Worm (Caenorhabditis elegans) whole organism, L3 larva: ENCODE results near the gene sor-1.

Experiments
- R02D3.7 ChIP-seq: fragments of 150-350 bp; optimal IDR thresholded peaks from 2 replicates; lab custom pipeline; 2014; ENCODE audit warnings: missing biosample characterization, missing genetic modification characterization
- ZK546.5 ChIP-seq: sonication (generic microtip); optimal IDR thresholded peaks from 2 replicates; lab custom pipeline; 2017; ENCODE audit warnings: missing biosample characterization, missing genetic modification characterization
- aly-2 ChIP-seq: fragments of 150-350 bp; optimal IDR thresholded peaks from 2 replicates; lab custom pipeline; 2014; ENCODE audit warnings: missing biosample characterization, missing genetic modification characterization
- ama-1 ChIP-seq: fragments of 150-350 bp; optimal IDR thresholded peaks from 2 replicates; lab custom pipeline; 2018
- ceh-16 ChIP-seq: sonication (generic microtip); optimal IDR thresholded peaks from 2 replicates; lab custom pipeline; 2017; ENCODE audit warnings: missing biosample characterization, missing genetic modification characterization
- ceh-82 ChIP-seq: fragments of 150-350 bp; optimal IDR thresholded peaks from 2 replicates; lab custom pipeline; 2014; ENCODE audit warnings: missing biosample characterization, missing genetic modification characterization
- ceh-9 ChIP-seq: sonication (generic microtip); optimal IDR thresholded peaks from 2 replicates; lab custom pipeline; 2018; ENCODE audit warnings: missing biosample characterization, missing genetic modification characterization
- daf-12 ChIP-seq: fragments of 150-350 bp; optimal IDR thresholded peaks from 2 replicates; lab custom pipeline; 2014; ENCODE audit warnings: missing biosample characterization, missing genetic modification reagents, missing genetic modification characterization
- egl-27 ChIP-seq: sonication (generic microtip); optimal IDR thresholded peaks from 4 replicates; lab custom pipeline; 2017; ENCODE audit warnings: missing biosample characterization, missing genetic modification reagents, missing genetic modification characterization
- egl-5 ChIP-seq: fragments of 150-350 bp; optimal IDR thresholded peaks from 2 replicates; lab custom pipeline; 2017; ENCODE audit warnings: missing biosample characterization, missing genetic modification reagents, missing genetic modification characterization, inconsistent platforms
- elt-1 ChIP-seq: fragments of 150-350 bp; optimal IDR thresholded peaks from 2 replicates; lab custom pipeline; 2014; ENCODE audit warnings: missing biosample characterization, missing genetic modification characterization
- elt-2 ChIP-seq: sonication (generic microtip); optimal IDR thresholded peaks from 2 replicates; lab custom pipeline; 2016; ENCODE audit warnings: missing genetic modification reagents, mild to moderate bottlenecking, missing genetic modification characterization, missing compliant biosample characterization
- elt-3 ChIP-seq, 3 experiments: fragments of 150-350 bp in 1 of 3; sonication (generic microtip) in 2 of 3; optimal IDR thresholded peaks; 2 replicates in 2 of 3; 4 replicates in 1 of 3; lab custom pipeline; 2014 to 2017; ENCODE audit warnings: missing biosample characterization in 3 of 3, missing genetic modification characterization in 3 of 3
- fkh-10 ChIP-seq: sonication (generic microtip); optimal IDR thresholded peaks from 2 replicates; lab custom pipeline; 2017; ENCODE audit warnings: missing biosample characterization, missing genetic modification reagents, missing genetic modification characterization
- fkh-2 ChIP-seq: fragments of 150-350 bp; optimal IDR thresholded peaks from 2 replicates; lab custom pipeline; 2014; ENCODE audit warnings: missing biosample characterization, missing genetic modification reagents, missing genetic modification characterization
- hmg-11 ChIP-seq: sonication (generic microtip); optimal IDR thresholded peaks from 2 replicates; lab custom pipeline; 2016; ENCODE audit warnings: missing genetic modification characterization, missing compliant biosample characterization
- jun-1 ChIP-seq: fragments of 150-350 bp; optimal IDR thresholded peaks from 2 replicates; lab custom pipeline; 2014; ENCODE audit warnings: missing biosample characterization, missing genetic modification reagents, missing genetic modification characterization
- lin-15B ChIP-seq: fragments of 150-350 bp; optimal IDR thresholded peaks from 2 replicates; lab custom pipeline; 2014; ENCODE audit warnings: missing biosample characterization, missing genetic modification characterization
- lin-39 ChIP-seq: fragments of 150-350 bp; optimal IDR thresholded peaks from 2 replicates; lab custom pipeline; 2018; ENCODE audit warnings: missing biosample characterization, missing genetic modification reagents, missing genetic modification characterization
- lsy-12 ChIP-seq: sonication (generic microtip); optimal IDR thresholded peaks from 2 replicates; lab custom pipeline; 2016; ENCODE audit warnings: mild to moderate bottlenecking, missing genetic modification characterization, missing compliant biosample characterization
- mdl-1 ChIP-seq: fragments of 150-350 bp; optimal IDR thresholded peaks from 2 replicates; lab custom pipeline; 2014; ENCODE audit warnings: missing biosample characterization, missing genetic modification characterization
- mml-1 ChIP-seq: fragments of 150-350 bp; sonication (generic microtip); optimal IDR thresholded peaks from 3 replicates; lab custom pipeline; 2014; ENCODE audit warnings: missing biosample characterization, missing genetic modification characterization
- nfya-1 ChIP-seq: sonication (generic microtip); optimal IDR thresholded peaks from 2 replicates; lab custom pipeline; 2017; ENCODE audit warnings: missing genetic modification characterization, mild to moderate bottlenecking, missing compliant biosample characterization, antibody characterized with exemption, moderate library complexity; ENCODE audit not compliant: insufficient read depth
- nhr-11 ChIP-seq: fragments of 150-350 bp; optimal IDR thresholded peaks from 2 replicates; lab custom pipeline; 2014; ENCODE audit warnings: missing biosample characterization, missing genetic modification characterization
- nhr-12 ChIP-seq: fragments of 150-350 bp; optimal IDR thresholded peaks from 2 replicates; lab custom pipeline; 2014; ENCODE audit warnings: missing biosample characterization, missing genetic modification characterization
- nhr-23 ChIP-seq: fragments of 150-350 bp; optimal IDR thresholded peaks from 2 replicates; lab custom pipeline; 2014; ENCODE audit warnings: missing biosample characterization, missing genetic modification reagents, missing genetic modification characterization
- nhr-237 ChIP-seq: fragments of 150-350 bp; optimal IDR thresholded peaks from 2 replicates; lab custom pipeline; 2014; ENCODE audit warnings: missing biosample characterization, missing genetic modification characterization
- nhr-25 ChIP-seq: sonication (generic microtip); optimal IDR thresholded peaks from 2 replicates; lab custom pipeline; 2017; ENCODE audit warnings: missing biosample characterization, missing genetic modification characterization
- nhr-28 ChIP-seq: fragments of 150-350 bp; optimal IDR thresholded peaks from 2 replicates; lab custom pipeline; 2014; ENCODE audit warnings: missing biosample characterization, missing genetic modification characterization
- nhr-43 ChIP-seq: sonication (generic microtip); optimal IDR thresholded peaks from 2 replicates; lab custom pipeline; 2016; ENCODE audit warnings: mild to moderate bottlenecking, missing genetic modification characterization, missing compliant biosample characterization; ENCODE audit not compliant: poor library complexity, severe bottlenecking
- nhr-67 ChIP-seq: fragments of 150-350 bp; optimal IDR thresholded peaks from 2 replicates; lab custom pipeline; 2014; ENCODE audit warnings: missing biosample characterization, missing genetic modification characterization
- nhr-76 ChIP-seq: fragments of 150-350 bp; sonication (generic microtip); optimal IDR thresholded peaks from 5 replicates; lab custom pipeline; 2014; ENCODE audit warnings: missing biosample characterization, missing genetic modification characterization
- nhr-77 ChIP-seq: fragments of 150-350 bp; optimal IDR thresholded peaks from 2 replicates; lab custom pipeline; 2014; ENCODE audit warnings: missing biosample characterization, missing genetic modification characterization
- pha-4 ChIP-seq: fragments of 150-350 bp; optimal IDR thresholded peaks from 2 replicates; lab custom pipeline; 2014; ENCODE audit warnings: missing biosample characterization, missing genetic modification reagents, missing genetic modification characterization
- pqm-1 ChIP-seq: fragments of 150-350 bp; optimal IDR thresholded peaks from 2 replicates; lab custom pipeline; 2017; ENCODE audit warnings: missing biosample characterization, missing genetic modification characterization, inconsistent platforms
- sea-2 ChIP-seq: fragments of 150-350 bp; sonication (generic microtip); optimal IDR thresholded peaks from 4 replicates; lab custom pipeline; 2014; ENCODE audit warnings: missing biosample characterization, missing genetic modification reagents, missing genetic modification characterization
- skn-1 ChIP-seq: fragments of 150-350 bp; optimal IDR thresholded peaks from 2 replicates; lab custom pipeline; 2014; ENCODE audit warnings: missing biosample characterization, missing genetic modification characterization
- snpc-4 ChIP-seq: fragments of 150-350 bp; optimal IDR thresholded peaks from 2 replicates; lab custom pipeline; 2014; ENCODE audit warnings: missing biosample characterization, missing genetic modification characterization
- tbx-2 ChIP-seq: sonication (generic microtip); optimal IDR thresholded peaks from 2 replicates; lab custom pipeline; 2016; ENCODE audit warnings: mild to moderate bottlenecking, missing genetic modification characterization, missing compliant biosample characterization
- unc-39 ChIP-seq: sonication (generic microtip); optimal IDR thresholded peaks from 4 replicates; lab custom pipeline; 2017; ENCODE audit warnings: missing biosample characterization, missing genetic modification characterization
- unc-62 ChIP-seq: fragments of 150-350 bp; sonication (generic microtip); optimal IDR thresholded peaks from 4 replicates; lab custom pipeline; 2014; ENCODE audit warnings: missing biosample characterization, missing genetic modification reagents, missing genetic modification characterization
- zag-1 ChIP-seq: fragments of 150-350 bp; optimal IDR thresholded peaks from 2 replicates; lab custom pipeline; 2014; ENCODE audit warnings: missing biosample characterization, missing genetic modification characterization
- ztf-11 ChIP-seq: fragments of 150-350 bp; optimal IDR thresholded peaks from 2 replicates; lab custom pipeline; 2014; ENCODE audit warnings: missing biosample characterization, missing genetic modification characterization
- ztf-4 ChIP-seq: fragments of 150-350 bp; optimal IDR thresholded peaks from 2 replicates; lab custom pipeline; 2014; ENCODE audit warnings: missing biosample characterization, missing genetic modification characterization

The sor-1 gene

DNA sequence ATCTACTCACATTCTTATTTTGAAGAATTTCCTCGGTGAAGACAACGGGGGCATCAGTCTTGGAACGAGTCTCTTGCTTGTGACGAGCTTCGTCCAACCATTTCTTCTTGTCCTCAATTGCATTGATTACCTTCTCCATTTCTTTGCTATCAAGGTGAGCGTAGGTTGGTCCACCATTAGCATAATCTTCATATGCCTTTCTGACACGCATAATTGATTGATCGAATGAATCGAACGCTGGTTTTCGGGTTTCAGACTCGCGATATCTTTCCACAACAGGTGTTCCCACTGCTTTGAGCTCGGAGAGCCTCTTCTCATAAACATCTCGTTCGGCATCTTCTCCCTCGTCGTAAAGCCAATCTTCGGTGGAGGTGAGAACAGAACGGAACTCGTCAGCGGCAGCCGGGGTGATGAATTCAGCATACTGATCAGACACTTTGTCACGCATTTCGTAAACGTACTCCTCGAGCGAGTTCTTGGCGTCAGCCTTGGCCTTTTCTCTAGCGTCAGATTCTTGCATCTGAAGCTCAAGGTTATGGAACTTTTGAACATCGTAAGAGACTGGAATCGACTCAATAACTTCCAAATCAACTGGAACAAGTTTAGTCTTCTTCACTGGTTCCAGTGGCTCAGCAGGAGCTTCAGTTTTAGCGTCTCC is 26.6 kb downstream of the sor-1 start:
- TF ChIP-seq ama-1 (lab: Kevin White, UChicago) (peak; percentile 27), egl-5 (tag; lab: Kevin White, UChicago) (no peak)

DNA sequence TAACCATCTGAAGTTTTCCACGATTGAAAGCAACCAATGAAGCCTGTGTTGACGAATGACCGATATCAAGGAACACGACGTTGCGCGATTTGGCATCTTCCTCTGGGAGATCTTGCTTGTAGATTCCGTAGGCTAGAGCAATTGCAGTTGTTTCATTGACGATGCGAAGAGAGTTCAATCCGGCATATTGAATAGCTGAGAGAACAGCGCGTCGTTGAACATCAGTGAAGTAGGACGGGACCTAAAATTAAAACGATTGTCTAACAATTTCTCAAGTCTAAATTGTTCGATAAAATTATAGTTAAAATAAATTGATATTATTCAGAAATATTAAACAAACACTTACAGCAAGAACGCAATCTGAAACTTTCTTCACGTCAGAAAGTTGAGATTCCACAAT is 28.1 kb downstream of the sor-1 start:
- TF ChIP-seq ceh-82 (tag; lab: Kevin White, UChicago) (no peak), nhr-77 (tag; lab: Kevin White, UChicago) (no peak), nfya-1 (tag; lab: Kevin White, UChicago) (no peak), ama-1 (lab: Kevin White, UChicago) (peak; percentile 81), pha-4 (tag; lab: Kevin White, UChicago) (peak; percentile 16)

DNA sequence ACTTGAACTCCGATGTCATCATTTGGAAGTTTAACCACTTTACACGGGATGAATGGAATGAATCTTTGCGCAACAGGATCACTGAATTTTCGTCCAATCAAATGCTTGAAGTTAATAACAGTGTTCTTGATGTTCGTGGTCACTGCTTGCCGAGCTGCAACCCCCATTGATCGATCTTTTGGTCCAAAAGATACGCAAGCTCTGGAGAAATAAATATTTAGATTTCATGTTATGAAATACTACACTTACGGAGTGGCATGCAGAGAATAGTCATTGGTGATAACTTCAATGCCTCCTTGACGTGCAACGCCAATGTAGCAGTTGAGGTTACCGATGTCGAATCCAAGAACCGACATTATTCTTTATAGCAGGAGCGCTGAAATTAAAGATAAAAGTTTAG is 28.6 kb downstream of the sor-1 start, which contains the start of gene hsp-110:
Gene hsp-110, minus strand, starts transcription at position 376 of the 400 bp plus-strand sequence.
- TF ChIP-seq skn-1 (tag; lab: Kevin White, UChicago) (no peak), tbx-2 (tag; lab: Kevin White, UChicago) (no peak), nhr-43 (no peak), aly-2 (tag; lab: Kevin White, UChicago) (no peak), fkh-2 (tag; lab: Kevin White, UChicago) (no peak), egl-27 (tag; lab: Kevin White, UChicago) (no peak), sea-2 (GFP tag; lab: Kevin White, UChicago) (no peak), ama-1 (lab: Kevin White, UChicago) (no peak), jun-1 (tag; lab: Kevin White, UChicago) (no peak), nhr-28 (tag; lab: Kevin White, UChicago) (no peak), pha-4 (tag; lab: Kevin White, UChicago) (no peak), elt-1 (tag; lab: Kevin White, UChicago) (no peak), lin-15B (no peak), unc-62 (GFP tag; lab: Kevin White, UChicago) (no peak)

DNA sequence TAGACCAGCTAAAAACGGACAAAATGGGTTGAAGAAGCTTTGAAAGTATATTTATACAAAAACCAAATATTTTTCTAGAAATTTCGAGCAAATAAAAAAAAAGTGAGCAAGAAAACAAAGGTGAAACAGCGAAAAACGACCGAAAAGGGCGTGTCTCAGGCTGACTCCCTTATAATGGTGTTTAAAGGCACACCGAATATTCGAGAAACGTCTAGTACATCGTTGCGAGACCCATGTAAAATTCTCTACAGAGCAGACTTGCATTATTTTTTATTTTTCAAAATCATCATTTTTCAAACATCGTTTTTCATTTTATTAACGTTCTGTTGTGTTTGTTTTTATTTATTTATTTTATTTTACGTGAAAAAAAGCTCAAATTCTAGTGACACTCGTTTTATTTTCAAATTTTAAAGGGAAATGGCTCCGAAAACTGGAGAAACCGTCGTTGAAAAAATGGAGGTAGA is 29.0 kb downstream of the sor-1 start, which contains the start of gene rpn-3:
Gene rpn-3, plus strand, starts transcription at position 414 of the 464 bp plus-strand sequence.
- TF ChIP-seq ceh-16 (peak; percentile 45), daf-12 (tag; lab: Kevin White, UChicago) (no peak), unc-62 (GFP tag; lab: Kevin White, UChicago) (no peak), pqm-1 (tag; lab: Kevin White, UChicago) (peak; percentile 91), nhr-25 (tag; lab: Kevin White, UChicago) (peak; percentile 95), nhr-43 (peak; percentile 94), nhr-77 (tag; lab: Kevin White, UChicago) (peak; percentile 85), ceh-82 (tag; lab: Kevin White, UChicago) (peak; percentile 72), mml-1 (tag; lab: Kevin White, UChicago) (peak; percentile 59), nhr-237 (tag; lab: Kevin White, UChicago) (no peak), unc-39 (tag; lab: Kevin White, UChicago) (no peak), elt-2 (peak; percentile 70), egl-27 (tag; lab: Kevin White, UChicago) (peak; percentile 56), ZK546.5 (tag; lab: Kevin White, UChicago) (peak; percentile 43), ztf-4 (tag; lab: Kevin White, UChicago) (peak; percentile 65), nhr-12 (tag; lab: Kevin White, UChicago) (no peak), nfya-1 (tag; lab: Kevin White, UChicago) (peak; percentile 98), egl-5 (tag; lab: Kevin White, UChicago) (peak; percentile 80), fkh-10 (GFP tag; lab: Kevin White, UChicago) (peak; percentile 94), ama-1 (lab: Kevin White, UChicago) (peak; percentile 93), elt-3 (tag; optimal IDR thresholded peaks at IDR 0.05; lab: Kevin White, UChicago) (peak in 1 of 3 experiments; percentile 19), snpc-4 (tag; lab: Kevin White, UChicago) (peak; percentile 83), nhr-76 (tag; lab: Kevin White, UChicago) (peak; percentile 79), zag-1 (tag; lab: Kevin White, UChicago) (no peak), pha-4 (tag; lab: Kevin White, UChicago) (peak; percentile 100), mdl-1 (tag; lab: Kevin White, UChicago) (no peak), nhr-23 (tag; lab: Kevin White, UChicago) (peak; percentile 98), lsy-12 (tag; lab: Kevin White, UChicago) (peak; percentile 98), lin-15B (peak; percentile 99), nhr-11 (peak; percentile 92), hmg-11 (peak; percentile 95), nhr-67 (no peak), nhr-28 (tag; lab: Kevin White, UChicago) (peak; percentile 47), R02D3.7 (tag; lab: Kevin White, UChicago) (peak; percentile 88), lin-39 (tag; lab: Kevin White, UChicago) (peak; percentile 93), ztf-11 (no peak), tbx-2 (tag; lab: Kevin White, UChicago) (peak; percentile 82), ceh-9 (tag; lab: Kevin White, UChicago) (no peak)
